Fruit fly (Drosophila melanogaster): Measurements from ENCODE around the gene CG42578.
A peak's percentile ranks its signal among the peaks of the same experiment; 100 is the strongest.

Gene CG42578

DNA sequence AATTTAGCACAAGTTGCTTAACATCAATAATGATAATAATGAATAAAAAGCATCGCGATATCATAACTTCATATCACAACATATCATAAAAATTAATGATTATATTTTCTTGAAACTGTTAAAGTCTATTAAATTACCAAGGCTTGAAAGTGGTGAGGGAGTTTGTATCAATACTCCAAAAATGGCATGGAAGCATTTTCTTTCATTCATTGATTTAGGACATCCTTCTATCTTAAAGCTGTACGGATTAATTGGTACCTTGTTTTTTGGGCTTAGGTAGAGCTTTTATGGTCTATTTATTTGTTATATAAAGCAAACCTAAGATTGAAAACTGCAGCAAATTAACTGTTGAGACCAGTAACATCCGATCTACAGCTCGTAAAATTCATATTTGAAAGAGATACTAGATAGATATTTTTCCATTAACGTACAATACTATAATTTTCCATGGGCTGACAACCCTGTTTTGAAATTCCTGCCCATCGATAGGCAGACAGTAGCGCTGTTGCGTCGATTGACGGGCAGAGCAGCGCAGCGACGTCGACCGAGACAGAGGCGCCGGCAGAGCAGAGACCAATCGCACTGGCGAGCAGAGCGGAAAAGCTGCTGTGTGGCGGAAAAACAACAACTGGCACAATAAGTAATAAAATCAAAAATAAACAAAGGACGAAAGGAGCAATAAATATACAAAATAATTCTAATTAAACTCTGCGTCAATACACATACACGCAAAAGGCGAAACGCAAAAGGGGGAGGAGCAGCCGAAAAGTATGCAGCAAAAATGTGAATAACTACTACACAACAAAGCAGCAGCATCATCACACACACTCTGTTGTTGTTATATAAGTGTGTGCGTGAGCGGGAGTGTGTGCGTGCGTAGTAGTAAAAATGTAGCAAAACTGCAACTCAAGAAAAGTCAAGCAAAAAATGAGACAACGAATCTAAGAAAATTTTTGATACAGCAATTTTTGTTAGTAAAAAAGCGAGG lies 12.5 kb upstream of the CG42578 start, which contains the start of gene CG1695 (continued):
- TF ChIP-seq fd85E (GFP tag; optimal IDR thresholded peaks at IDR 0.05) (no peak), CG7368 (GFP tag; optimal IDR thresholded peaks at IDR 0.05) (no peak), CG15336 (GFP tag; IDR thresholded peaks at IDR 0.05) (0 out of 2 replicates have a peak, but pooled peaks have one; percentile 7), CG11902 (GFP tag; optimal IDR thresholded peaks at IDR 0.05) (no peak), net (GFP tag; optimal IDR thresholded peaks at IDR 0.05) (no peak), cyc (GFP tag; optimal IDR thresholded peaks at IDR 0.05) (peak; percentile 37), Gug (GFP tag; IDR thresholded peaks at IDR 0.05) (no peak), CG16779 (tag; optimal IDR thresholded peaks at IDR 0.05) (no peak), topi (GFP tag; optimal IDR thresholded peaks at IDR 0.05) (peak; percentile 16), CG8119 (GFP tag; IDR thresholded peaks at IDR 0.05) (no peak), spab (GFP tag; optimal IDR thresholded peaks at IDR 0.05) (no peak), CG6276 (GFP tag; optimal IDR thresholded peaks at IDR 0.05) (no peak), eg (GFP tag; IDR thresholded peaks at IDR 0.05) (no peak; the same call in 2 of the 3 replicates), Hr4 (GFP tag; optimal IDR thresholded peaks at IDR 0.05) (peak; percentile 8), CG11294 (GFP tag; IDR thresholded peaks at IDR 0.05) (no peak), vri (GFP tag; optimal IDR thresholded peaks at IDR 0.05) (no peak), CG6792 (GFP tag; optimal IDR thresholded peaks at IDR 0.05) (peak; percentile 32), acj6 (GFP tag; optimal IDR thresholded peaks at IDR 0.05) (no peak), CG8319 (GFP tag; optimal IDR thresholded peaks at IDR 0.05) (no peak), OdsH (GFP tag; optimal IDR thresholded peaks at IDR 0.05) (peak; percentile 23), CG6808 (GFP tag; optimal IDR thresholded peaks at IDR 0.05) (no peak), CG9139 (GFP tag; optimal IDR thresholded peaks at IDR 0.05) (no peak), CG3919 (GFP tag; optimal IDR thresholded peaks at IDR 0.05) (no peak)

DNA sequence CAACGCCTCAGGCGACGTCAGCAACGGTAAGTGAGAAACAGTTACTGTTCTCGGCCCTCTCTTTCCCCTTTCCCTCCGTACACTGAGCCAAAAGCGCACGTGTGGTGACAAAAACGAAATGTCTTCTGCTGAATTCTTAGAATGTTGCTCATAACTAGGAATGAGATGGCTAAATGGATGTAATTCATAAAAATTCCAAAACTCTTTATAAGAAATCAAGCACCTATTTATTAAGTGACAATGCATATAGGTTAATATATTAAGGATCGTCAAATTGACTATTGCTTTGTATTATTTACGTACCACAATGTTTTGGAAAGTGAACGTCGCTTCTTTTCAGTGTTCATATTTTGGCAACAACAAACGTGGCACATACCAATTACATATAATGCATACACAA lies 11.6 kb upstream of the CG42578 start:
- TF ChIP-seq cyc (GFP tag; optimal IDR thresholded peaks at IDR 0.05) (no peak), pdm3 (GFP tag; optimal IDR thresholded peaks at IDR 0.05) (no peak), Eip78C (GFP tag) (peak; percentile 59)

DNA sequence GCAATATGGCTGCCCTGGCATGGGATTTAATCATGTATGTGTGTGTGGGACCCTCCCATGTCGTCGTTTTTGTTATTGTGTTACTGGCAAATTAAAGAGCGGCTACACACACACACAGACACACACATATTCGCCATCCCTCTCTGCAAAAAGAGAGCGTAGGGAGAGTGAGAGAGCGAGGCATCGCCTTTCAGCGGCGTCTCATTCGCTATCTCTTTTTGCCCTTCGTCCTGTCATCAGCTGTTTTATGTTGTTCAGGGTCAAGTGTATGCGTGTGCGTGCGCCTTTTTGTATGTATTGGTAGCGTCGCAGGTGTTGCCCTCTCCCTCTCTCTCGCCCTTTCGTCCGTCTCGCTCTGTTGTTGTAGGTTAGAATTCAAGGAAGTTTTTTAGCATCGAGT lies 9.3 kb upstream of the CG42578 start:
- TF ChIP-seq Smox (GFP tag; optimal IDR thresholded peaks at IDR 0.05) (no peak), vri (GFP tag; optimal IDR thresholded peaks at IDR 0.05) (no peak), pdm3 (GFP tag; optimal IDR thresholded peaks at IDR 0.05) (no peak)

dm6 chrX:20447865-20448584 lies 1.9 kb downstream of the CG42578 start:
- peak; percentile 18 for TF ChIP-seq CG6808 (GFP tag; optimal IDR thresholded peaks at IDR 0.05)
- no peak for TF ChIP-seq CG1621 (tag; optimal IDR thresholded peaks at IDR 0.05)
- TF ChIP-seq CG10669 (GFP tag; optimal IDR thresholded peaks at IDR 0.05) = peak; percentile 18
- no peak for TF ChIP-seq dsx (GFP tag; optimal IDR thresholded peaks at IDR 0.05; ENCODE audit: poor library complexity, severe bottlenecking)
- TF ChIP-seq CG32006 (GFP tag; optimal IDR thresholded peaks at IDR 0.05) = peak; percentile 54
- TF ChIP-seq CG15336 (GFP tag; IDR thresholded peaks at IDR 0.05) = no peak
- no peak for TF ChIP-seq fkh (GFP tag; optimal IDR thresholded peaks at IDR 0.05)
- TF ChIP-seq topi (GFP tag; optimal IDR thresholded peaks at IDR 0.05) = peak; percentile 0
- TF ChIP-seq Eip78C (GFP tag) = peak; percentile 26
- TF ChIP-seq CG4318 (GFP tag; optimal IDR thresholded peaks at IDR 0.05) = peak; percentile 9
- TF ChIP-seq ss (GFP tag; optimal IDR thresholded peaks at IDR 0.05) = peak in 1 of 2 experiments; percentile 3
- TF ChIP-seq Hr4 (GFP tag; optimal IDR thresholded peaks at IDR 0.05) = peak; percentile 8
- no peak for TF ChIP-seq CG8632 (GFP tag; optimal IDR thresholded peaks at IDR 0.05)
